Worm (Caenorhabditis elegans) whole organism, early embryonic: Measurements from ENCODE around the gene Y45G5AM.7.

Source experiments
- B0310.2 ChIP-seq: sonication (generic microtip); optimal IDR thresholded peaks from 2 replicates; lab custom pipeline; 2016; ENCODE audit warnings: mild to moderate bottlenecking, missing genetic modification characterization, missing compliant biosample characterization
- F13C5.2 ChIP-seq: sonication (generic microtip); optimal IDR thresholded peaks from 2 replicates; lab custom pipeline; 2017; ENCODE audit warnings: mild to moderate bottlenecking, missing genetic modification characterization, inconsistent platforms, missing compliant biosample characterization
- ama-1 ChIP-seq: fragments of 150-350 bp; optimal IDR thresholded peaks from 2 replicates; lab custom pipeline; 2014
- ceh-36 ChIP-seq: sonication (generic microtip); optimal IDR thresholded peaks from 2 replicates; lab custom pipeline; 2016; ENCODE audit warnings: missing genetic modification characterization, inconsistent platforms, missing compliant biosample characterization
- ets-7 ChIP-seq: sonication (generic microtip); optimal IDR thresholded peaks from 2 replicates; lab custom pipeline; 2016; ENCODE audit warnings: missing genotype, missing genetic modification characterization, missing compliant biosample characterization
- flt-1 ChIP-seq: fragments of 200-800 bp; sonication (Bioruptor generic); IDR thresholded peaks from 2 replicates; pipeline ENCODE4 v1.3.6; 2022; ENCODE audit warnings: missing genetic modification characterization, missing compliant biosample characterization
- pes-1 ChIP-seq: fragments of 200-800 bp; sonication (Bioruptor generic); IDR thresholded peaks from 2 replicates; pipeline ENCODE4 v1.3.6; 2022; ENCODE audit warnings: missing genetic modification reagents, missing genetic modification characterization, missing compliant biosample characterization
- scrt-1 ChIP-seq: fragments of 200-800 bp; sonication (Bioruptor generic); IDR thresholded peaks from 2 replicates; pipeline ENCODE4 v1.3.6; 2022; ENCODE audit warnings: missing genetic modification characterization, missing compliant biosample characterization
- tbx-11 ChIP-seq: fragments of 200-800 bp; sonication (Bioruptor generic); IDR thresholded peaks from 2 replicates; pipeline ENCODE4 v1.3.6; 2022; ENCODE audit warnings: missing genetic modification characterization, missing compliant biosample characterization

- TF ChIP-seq tbx-11 (GFP tag; lab: Robert Waterston, UW) (no peak), B0310.2 (tag; lab: Kevin White, UChicago) (no peak), pes-1 (GFP tag; lab: Robert Waterston, UW) (no peak), ama-1 (lab: Kevin White, UChicago) (no peak), flt-1 (GFP tag; lab: Robert Waterston, UW) (no peak), scrt-1 (no peak), ets-7 (tag; lab: Kevin White, UChicago) (no peak), F13C5.2 (tag; lab: Kevin White, UChicago) (no peak), ceh-36 (no peak)
These were observed 41.5 kb upstream of the Y45G5AM.7 start for ce11 chrV:4211521-4211920.
